Worm (Caenorhabditis elegans): ENCODE measurements around the gene ZK1307.8.

DNA sequence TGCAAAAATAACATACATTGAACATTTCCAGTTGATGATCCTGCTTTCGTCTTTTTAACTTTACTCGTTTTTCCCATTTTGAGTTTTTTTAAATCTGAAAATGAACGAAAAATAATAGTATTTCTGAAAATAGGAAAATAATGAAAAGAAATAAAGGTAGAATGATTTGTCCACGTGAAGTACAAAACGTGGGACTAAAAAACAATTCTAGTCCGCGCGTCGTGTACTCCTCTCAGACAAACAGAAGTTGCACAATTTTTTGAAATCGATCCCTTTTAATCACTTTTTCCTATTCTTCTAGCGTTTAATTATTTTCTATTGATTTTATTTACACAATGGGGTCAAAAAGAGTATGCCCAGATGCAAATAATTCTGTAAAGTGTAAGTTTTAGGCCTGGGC, 33.3 kb upstream of the ZK1307.8 start, which contains the start of the genes E02H1.1 and tag-124:
- TF ChIP-seq aha-1 (tag): peak; percentile 49
- no peak for TF ChIP-seq F10B5.3 (tag; optimal IDR thresholded peaks at IDR 0.05)
- TF ChIP-seq zag-1 (tag; optimal IDR thresholded peaks at IDR 0.05): no peak
- TF ChIP-seq aly-2 (tag; optimal IDR thresholded peaks at IDR 0.05): no peak
- TF ChIP-seq unc-62 (GFP tag; optimal IDR thresholded peaks at IDR 0.05 in 1 of 2): no peak
- no peak for TF ChIP-seq unc-62 (tag; optimal IDR thresholded peaks at IDR 0.05)
- TF ChIP-seq Y48G9A.11 (GFP tag; IDR thresholded peaks at IDR 0.05): peak; percentile 70; the same call in 1 of the 2 replicates
- peak; percentile 66 for TF ChIP-seq dve-1 (tag; optimal IDR thresholded peaks at IDR 0.05; ENCODE audit: insufficient read depth)
- TF ChIP-seq hif-1 (tag; optimal IDR thresholded peaks at IDR 0.05): peak in 1 of 2 experiments; percentile 90
- TF ChIP-seq nhr-10 (tag; optimal IDR thresholded peaks at IDR 0.05): no peak
- peak; percentile 84 for TF ChIP-seq unc-130 (GFP tag; optimal IDR thresholded peaks at IDR 0.05)
- TF ChIP-seq fos-1 (tag; optimal IDR thresholded peaks at IDR 0.05): no peak
- TF ChIP-seq ceh-32 (tag; optimal IDR thresholded peaks at IDR 0.05; ENCODE audit: poor library complexity): no peak
- no peak for TF ChIP-seq unc-39 (tag; optimal IDR thresholded peaks at IDR 0.05)
- TF ChIP-seq pha-4 (GFP tag; IDR thresholded peaks at IDR 0.05): 0 out of 2 replicates have a peak, but pooled peaks have one; percentile 9
- TF ChIP-seq pha-4 (tag; optimal IDR thresholded peaks at IDR 0.05): peak; percentile 49

All from whole organism, L4 larva.